Worm (Caenorhabditis elegans) whole organism, L1 larva: Measurements from ENCODE around the gene F21D12.2.

Experiments
- C16A3.4 ChIP-seq: fragments of 150-350 bp; optimal IDR thresholded peaks from 2 replicates; lab custom pipeline; 2014; ENCODE audit warnings: missing biosample characterization, missing genetic modification characterization
- C34B4.2 ChIP-seq: sonication (generic microtip); optimal IDR thresholded peaks from 2 replicates; lab custom pipeline; 2017; ENCODE audit warnings: mild to moderate bottlenecking, missing genetic modification characterization, missing compliant biosample characterization
- Y116A8C.19 ChIP-seq: sonication (generic microtip); optimal IDR thresholded peaks from 2 replicates; lab custom pipeline; 2016; ENCODE audit warnings: missing compliant biosample characterization, missing genetic modification characterization, borderline replicate concordance
- aha-1 ChIP-seq: fragments of 150-350 bp; optimal IDR thresholded peaks from 2 replicates; lab custom pipeline; 2014; ENCODE audit warnings: missing biosample characterization, missing genetic modification characterization
- ama-1 ChIP-seq: fragments of 150-350 bp; optimal IDR thresholded peaks from 2 replicates; lab custom pipeline; 2014
- blmp-1 ChIP-seq: fragments of 150-350 bp; optimal IDR thresholded peaks from 2 replicates; lab custom pipeline; 2014; ENCODE audit warnings: missing biosample characterization, missing genetic modification characterization
- ceh-63 ChIP-seq: fragments of 200-800 bp; sonication (Bioruptor generic); optimal IDR thresholded peaks from 2 replicates; lab custom pipeline; 2018; ENCODE audit warnings: mild to moderate bottlenecking, missing genetic modification characterization, missing compliant biosample characterization
- ceh-82 ChIP-seq, 3 experiments: fragments of 150-350 bp in 1 of 3; sonication (generic microtip) in 2 of 3; optimal IDR thresholded peaks; 2 replicates each; lab custom pipeline; 2014 to 2017; ENCODE audit warnings: missing biosample characterization in 3 of 3, missing genetic modification characterization in 3 of 3
- dpl-1 ChIP-seq, 3 experiments: fragments of 150-350 bp in 2 of 3; sonication (generic microtip) in 1 of 3; optimal IDR thresholded peaks; 2 replicates each; lab custom pipeline; 2014 to 2017; ENCODE audit warnings: missing biosample characterization in 3 of 3, missing genetic modification characterization in 3 of 3, missing genetic modification reagents in 3 of 3
- dsc-1 ChIP-seq: sonication (generic microtip); optimal IDR thresholded peaks from 2 replicates; lab custom pipeline; 2016; ENCODE audit warnings: mild to moderate bottlenecking, missing genetic modification characterization, missing compliant biosample characterization
- efl-1 ChIP-seq, 4 experiments: fragments of 150-350 bp; optimal IDR thresholded peaks in 3 of 4; peaks in 1 of 4; 1 replicate in 1 of 4; 2 replicates in 3 of 4; lab custom pipeline; 2014; ENCODE audit warnings: missing biosample characterization in 2 of 4, missing genetic modification characterization in 2 of 4, missing genetic modification reagents in 2 of 4
- ets-5 ChIP-seq: fragments of 200-800 bp; sonication (Bioruptor generic); IDR thresholded peaks from 2 replicates; pipeline ENCODE4 v1.3.6; 2022; ENCODE audit warnings: missing genetic modification characterization, missing compliant biosample characterization
- hlh-4 ChIP-seq: sonication (generic microtip); optimal IDR thresholded peaks from 2 replicates; lab custom pipeline; 2016; ENCODE audit warnings: mild to moderate bottlenecking, missing genetic modification characterization, missing compliant biosample characterization
- isw-1 ChIP-seq: fragments of 200-800 bp; sonication (Bioruptor generic); IDR thresholded peaks from 2 replicates; pipeline ENCODE4 v1.3.6; 2022; ENCODE audit warnings: missing genetic modification characterization, missing compliant biosample characterization
- lin-14 ChIP-seq: fragments of 200-800 bp; sonication (Bioruptor generic); optimal IDR thresholded peaks from 2 replicates; lab custom pipeline; 2018; ENCODE audit warnings: mild to moderate bottlenecking, missing genetic modification characterization, moderate library complexity, missing compliant biosample characterization
- lin-15B ChIP-seq: fragments of 150-350 bp; sonication (generic microtip); optimal IDR thresholded peaks from 3 replicates; lab custom pipeline; 2014; ENCODE audit warnings: missing biosample characterization, missing genetic modification characterization
- lin-35 ChIP-seq, 2 experiments: fragments of 150-350 bp; optimal IDR thresholded peaks; 2 replicates each; lab custom pipeline; 2014; ENCODE audit warnings: missing biosample characterization in 2 of 2, missing genetic modification characterization in 2 of 2, missing genetic modification reagents in 2 of 2
- lir-3 ChIP-seq: sonication (generic microtip); optimal IDR thresholded peaks from 2 replicates; lab custom pipeline; 2016; ENCODE audit warnings: mild to moderate bottlenecking, missing genetic modification characterization, moderate library complexity, missing compliant biosample characterization; ENCODE audit not compliant: poor library complexity
- lsy-2 ChIP-seq, 2 experiments: fragments of 150-350 bp; optimal IDR thresholded peaks; 2 replicates each; lab custom pipeline; 2014; ENCODE audit warnings: missing biosample characterization in 2 of 2, missing genetic modification characterization in 2 of 2
- mef-2 ChIP-seq: fragments of 150-350 bp; optimal IDR thresholded peaks from 2 replicates; lab custom pipeline; 2014; ENCODE audit warnings: missing biosample characterization, missing genetic modification characterization
- nhr-71 ChIP-seq: sonication (generic microtip); optimal IDR thresholded peaks from 2 replicates; lab custom pipeline; 2016; ENCODE audit warnings: mild to moderate bottlenecking, missing genetic modification characterization, moderate library complexity, missing compliant biosample characterization
- nhr-76 ChIP-seq: sonication (generic microtip); optimal IDR thresholded peaks from 2 replicates; lab custom pipeline; 2017; ENCODE audit warnings: missing biosample characterization, missing genetic modification characterization
- nhr-84 ChIP-seq: sonication (generic microtip); optimal IDR thresholded peaks from 2 replicates; lab custom pipeline; 2017; ENCODE audit warnings: missing biosample characterization, missing genetic modification characterization
- nhr-85 ChIP-seq: sonication (generic microtip); peaks from one replicate; lab custom pipeline; 2016; ENCODE audit warnings: missing genetic modification characterization, inconsistent platforms, missing compliant biosample characterization
- pqm-1 ChIP-seq: sonication (generic microtip); optimal IDR thresholded peaks from 3 replicates; lab custom pipeline; 2017; ENCODE audit warnings: missing biosample characterization, missing genetic modification characterization
- rnt-1 ChIP-seq: sonication (generic microtip); optimal IDR thresholded peaks from 2 replicates; lab custom pipeline; 2016; ENCODE audit warnings: mild to moderate bottlenecking, missing genetic modification characterization, moderate library complexity, missing compliant biosample characterization
- skn-1 ChIP-seq: fragments of 150-350 bp; optimal IDR thresholded peaks from 2 replicates; lab custom pipeline; 2014; ENCODE audit warnings: missing biosample characterization, missing genetic modification characterization
- snu-23 ChIP-seq: sonication (generic microtip); optimal IDR thresholded peaks from 2 replicates; lab custom pipeline; 2016; ENCODE audit warnings: missing genetic modification characterization, missing compliant biosample characterization
- sox-4 ChIP-seq: sonication (generic microtip); optimal IDR thresholded peaks from 2 replicates; lab custom pipeline; 2016; ENCODE audit warnings: missing genetic modification characterization, missing compliant biosample characterization
- sptf-1 ChIP-seq: fragments of 150-350 bp; optimal IDR thresholded peaks from 2 replicates; lab custom pipeline; 2014; ENCODE audit warnings: missing biosample characterization, missing genetic modification characterization
- tbx-2 ChIP-seq: sonication (generic microtip); optimal IDR thresholded peaks from 2 replicates; lab custom pipeline; 2016; ENCODE audit warnings: missing genetic modification characterization, missing compliant biosample characterization
- unc-86 ChIP-seq: sonication (generic microtip); optimal IDR thresholded peaks from 2 replicates; lab custom pipeline; 2016; ENCODE audit warnings: missing genetic modification characterization, missing compliant biosample characterization
- vab-15 ChIP-seq: sonication (generic microtip); optimal IDR thresholded peaks from 2 replicates; lab custom pipeline; 2017; ENCODE audit warnings: missing genotype, mild to moderate bottlenecking, missing genetic modification characterization, missing compliant biosample characterization
- xbp-1 ChIP-seq: sonication (generic microtip); optimal IDR thresholded peaks from 2 replicates; lab custom pipeline; 2016; ENCODE audit warnings: missing genetic modification characterization, missing compliant biosample characterization
- zip-4 ChIP-seq: fragments of 200-800 bp; sonication (Bioruptor generic); optimal IDR thresholded peaks from 2 replicates; lab custom pipeline; 2018; ENCODE audit warnings: mild to moderate bottlenecking, missing genetic modification characterization, moderate library complexity, missing compliant biosample characterization

F21D12.2 gene

ce11 chrII:7353027-7353426, 35.5 kb downstream of the F21D12.2 start:
- TF ChIP-seq aha-1 (tag; lab: Kevin White, UChicago), result no peak
- peak in 1 of 2 experiments; percentile 2 for TF ChIP-seq efl-1 (optimal IDR thresholded peaks at IDR 0.05; lab: Kevin White, UChicago)
- TF ChIP-seq efl-1 (GFP tag; optimal IDR thresholded peaks at IDR 0.05 in 1 of 2; lab: Kevin White, UChicago), result peak in 1 of 2 experiments; percentile 20

ce11 chrII:7356326-7356725, 38.8 kb downstream of the F21D12.2 start, which contains the start of gene haf-2:
Gene haf-2, minus strand, starts transcription at chrII:7356426.
- TF ChIP-seq ets-5 (GFP tag; lab: Robert Waterston, UW) (no peak), ceh-82 (tag; optimal IDR thresholded peaks at IDR 0.05; lab: Kevin White, UChicago) (no peak), tbx-2 (tag; lab: Kevin White, UChicago) (no peak), hlh-4 (tag; lab: Kevin White, UChicago) (no peak), zip-4 (GFP tag; lab: Kevin White, UChicago) (no peak), mef-2 (no peak), vab-15 (tag; lab: Kevin White, UChicago) (no peak), unc-86 (tag; lab: Kevin White, UChicago) (no peak), dsc-1 (tag; lab: Kevin White, UChicago) (no peak), lin-15B (tag; lab: Kevin White, UChicago) (no peak), lin-35 (GFP tag; optimal IDR thresholded peaks at IDR 0.05; lab: Kevin White, UChicago) (no peak), pqm-1 (tag; lab: Kevin White, UChicago) (no peak), nhr-76 (tag; lab: Kevin White, UChicago) (no peak), C16A3.4 (tag; lab: Kevin White, UChicago) (no peak), C34B4.2 (no peak), sox-4 (tag; lab: Kevin White, UChicago) (no peak), ceh-63 (GFP tag; lab: Kevin White, UChicago) (no peak), nhr-84 (no peak), dpl-1 (GFP tag; optimal IDR thresholded peaks at IDR 0.05; lab: Kevin White, UChicago) (no peak)

ce11 chrII:7356773-7357172, 39.2 kb downstream of the F21D12.2 start:
- peak; percentile 38 to 51 for TF ChIP-seq efl-1 (optimal IDR thresholded peaks at IDR 0.05; lab: Kevin White, UChicago)
- peak; percentile 27 to 65 for TF ChIP-seq efl-1 (GFP tag; optimal IDR thresholded peaks at IDR 0.05 in 1 of 2; lab: Kevin White, UChicago)
- peak; percentile 44 for TF ChIP-seq blmp-1 (tag; lab: Kevin White, UChicago)
- no peak for TF ChIP-seq lir-3 (tag; lab: Kevin White, UChicago)
- no peak for TF ChIP-seq isw-1 (GFP tag; lab: Robert Waterston, UW)
- peak; percentile 30 for TF ChIP-seq snu-23 (GFP tag; lab: Kevin White, UChicago)
- TF ChIP-seq xbp-1 (tag; lab: Kevin White, UChicago), result peak; percentile 67
- TF ChIP-seq skn-1 (tag; lab: Kevin White, UChicago), result peak; percentile 34
- TF ChIP-seq hlh-4 (tag; lab: Kevin White, UChicago), result no peak
- peak; percentile 26 to 58 for TF ChIP-seq lin-35 (GFP tag; optimal IDR thresholded peaks at IDR 0.05; lab: Kevin White, UChicago)
- peak; percentile 9 to 42 (median 33) for TF ChIP-seq dpl-1 (GFP tag; optimal IDR thresholded peaks at IDR 0.05; lab: Kevin White, UChicago)
- peak; percentile 5 for TF ChIP-seq nhr-85 (tag; lab: Kevin White, UChicago)
- TF ChIP-seq lsy-2 (tag; optimal IDR thresholded peaks at IDR 0.05; lab: Kevin White, UChicago), result peak in 1 of 2 experiments; percentile 80
- TF ChIP-seq ceh-82 (tag; optimal IDR thresholded peaks at IDR 0.05; lab: Kevin White, UChicago), result peak in 1 of 3 experiments; percentile 37

- TF ChIP-seq Y116A8C.19 (tag; lab: Kevin White, UChicago) (no peak), nhr-76 (tag; lab: Kevin White, UChicago) (no peak), nhr-84 (no peak), lin-14 (GFP tag; lab: Kevin White, UChicago) (peak; percentile 30), sptf-1 (tag; lab: Kevin White, UChicago) (no peak), nhr-71 (tag; lab: Kevin White, UChicago) (peak; percentile 8), rnt-1 (tag; lab: Kevin White, UChicago) (peak; percentile 68), ama-1 (lab: Kevin White, UChicago) (no peak)
Observed at ce11 chrII:7357176-7357575, 39.6 kb downstream of the F21D12.2 start.
